Worm (Caenorhabditis elegans) whole organism, L4 larva: ENCODE measurements around the gene spe-41.

Experiments
- F26F4.8 ChIP-seq: fragments of 200-800 bp; sonication (Bioruptor generic); conservative IDR thresholded peaks from 2 replicates; pipeline ENCODE4 v1.3.6; 2022; ENCODE audit warnings: missing genetic modification characterization, missing compliant biosample characterization
- aly-2 ChIP-seq: sonication (generic microtip); optimal IDR thresholded peaks from 2 replicates; lab custom pipeline; 2018; ENCODE audit warnings: missing biosample characterization, missing genetic modification characterization
- ama-1 ChIP-seq: fragments of 150-350 bp; optimal IDR thresholded peaks from 2 replicates; lab custom pipeline; 2014; ENCODE audit warnings: inconsistent platforms, mixed read lengths
- duxl-1 ChIP-seq: sonication (generic microtip); optimal IDR thresholded peaks from 2 replicates; lab custom pipeline; 2016; ENCODE audit warnings: mild to moderate bottlenecking, missing genetic modification characterization, moderate library complexity, missing compliant biosample characterization; ENCODE audit not compliant: poor library complexity
- fkh-10 ChIP-seq: fragments of 150-350 bp; optimal IDR thresholded peaks from 2 replicates; lab custom pipeline; 2014; ENCODE audit warnings: missing biosample characterization, missing genetic modification reagents, missing genetic modification characterization
- fos-1 ChIP-seq: fragments of 150-350 bp; optimal IDR thresholded peaks from 2 replicates; lab custom pipeline; 2014; ENCODE audit warnings: missing biosample characterization, missing genetic modification characterization
- hlh-30 ChIP-seq: sonication (generic microtip); optimal IDR thresholded peaks from 2 replicates; lab custom pipeline; 2017; ENCODE audit warnings: antibody characterized with exemption, mild to moderate bottlenecking, missing genetic modification characterization, missing compliant biosample characterization; ENCODE audit not compliant: insufficient read depth
- jun-1 ChIP-seq: fragments of 150-350 bp; optimal IDR thresholded peaks from 2 replicates; lab custom pipeline; 2014; ENCODE audit warnings: missing biosample characterization, missing genetic modification reagents, missing genetic modification characterization
- nhr-11 ChIP-seq: fragments of 150-350 bp; optimal IDR thresholded peaks from 2 replicates; lab custom pipeline; 2014; ENCODE audit warnings: missing biosample characterization, missing genetic modification characterization
- pha-4 ChIP-seq, 2 experiments: fragments of 150-350 bp in 1 of 2; fragments of 200-800 bp in 1 of 2; sonication (Bioruptor generic) in 1 of 2; IDR thresholded peaks in 1 of 2; optimal IDR thresholded peaks in 1 of 2; 2 replicates each; pipeline versions ENCODE4 v1.3.6 to Lab custom; 2014 to 2022; ENCODE audit warnings: missing genetic modification characterization in 2 of 2, missing genetic modification reagents in 2 of 2, missing biosample characterization in 1 of 2, missing compliant biosample characterization in 1 of 2
- unc-39 ChIP-seq: sonication (generic microtip); optimal IDR thresholded peaks from 2 replicates; lab custom pipeline; 2017; ENCODE audit warnings: missing biosample characterization, missing genetic modification characterization

DNA sequence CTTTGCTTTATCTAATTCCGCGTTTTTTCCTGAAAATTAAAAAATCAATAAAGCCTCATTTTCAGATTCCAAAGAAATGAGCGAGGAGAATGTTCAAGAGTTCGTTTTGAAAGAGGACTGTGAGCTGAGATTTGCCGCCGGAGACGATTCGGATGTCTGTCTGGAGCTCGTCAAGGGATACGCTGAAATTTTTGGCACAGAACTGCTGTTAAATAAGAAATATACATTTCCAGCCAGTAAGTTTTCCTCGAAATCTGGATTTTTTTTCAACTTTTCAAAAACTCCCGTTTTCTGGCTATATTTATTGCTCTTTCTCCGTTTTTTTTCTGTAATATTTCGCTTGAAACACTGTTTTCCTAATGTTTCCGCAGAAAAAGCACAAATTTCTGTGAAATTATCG is 46.3 kb downstream of the spe-41 start, which contains the start of gene clpf-1:
- no peak for TF ChIP-seq nhr-11 (tag; lab: Kevin White, UChicago)
- TF ChIP-seq F26F4.8 (GFP tag; lab: Robert Waterston, UW), result no peak
- TF ChIP-seq hlh-30, result no peak
- no peak for TF ChIP-seq fkh-10 (GFP tag; lab: Kevin White, UChicago)
- no peak for TF ChIP-seq aly-2
- no peak for TF ChIP-seq jun-1 (tag; lab: Kevin White, UChicago)
- TF ChIP-seq fos-1 (tag; lab: Kevin White, UChicago), result no peak
- peak; percentile 61 for TF ChIP-seq ama-1
- TF ChIP-seq unc-39 (tag; lab: Kevin White, UChicago), result no peak
- TF ChIP-seq duxl-1 (tag; lab: Kevin White, UChicago), result no peak
- no peak for TF ChIP-seq pha-4 (GFP tag; IDR thresholded peaks at IDR 0.05; lab: Robert Waterston, UW)
- no peak for TF ChIP-seq pha-4 (tag; optimal IDR thresholded peaks at IDR 0.05; lab: Kevin White, UChicago)
